Worm (Caenorhabditis elegans): Measurements from ENCODE around the gene unc-103.

The unc-103 gene

DNA sequence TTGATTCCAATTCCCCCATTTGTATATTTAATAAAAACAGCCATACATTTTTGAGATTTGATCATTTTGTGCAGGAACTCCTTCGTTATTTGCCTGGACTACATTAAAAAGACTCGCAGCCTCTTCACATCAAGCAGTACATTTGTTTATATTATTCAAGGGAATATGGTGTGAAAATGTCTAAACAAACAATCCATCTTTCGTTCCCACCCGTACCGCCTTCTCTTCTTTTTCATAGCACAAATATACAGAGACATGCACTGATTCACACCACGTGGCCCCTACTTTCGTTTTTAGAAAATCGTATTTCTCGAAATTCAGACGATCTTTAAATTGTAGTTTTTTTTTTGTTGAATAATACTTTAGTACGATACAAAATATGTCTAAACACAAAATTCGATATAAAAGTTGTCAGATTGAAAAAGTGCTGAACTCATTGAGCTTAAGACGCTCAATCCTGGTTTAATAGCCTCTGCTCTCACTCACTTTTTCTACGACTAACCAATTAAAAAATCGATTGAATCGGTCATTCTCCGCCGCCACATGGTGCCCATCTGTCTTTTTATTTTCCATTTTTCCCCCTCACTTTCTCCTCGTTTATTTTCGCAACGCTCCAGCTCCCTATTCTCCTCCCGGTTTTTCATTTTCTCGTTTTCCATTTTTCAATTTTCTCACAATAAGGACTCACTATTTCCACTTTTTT is 80.3 kb downstream of the unc-103 start (continued):
- TF ChIP-seq cey-2 (tag; optimal IDR thresholded peaks at IDR 0.05; ENCODE audit: borderline replicate concordance, insufficient read depth): no peak
- TF ChIP-seq spr-1 (tag; optimal IDR thresholded peaks at IDR 0.05): peak; percentile 48
- TF ChIP-seq ceh-62 (tag; optimal IDR thresholded peaks at IDR 0.05): no peak
- TF ChIP-seq dve-1 (tag; optimal IDR thresholded peaks at IDR 0.05; ENCODE audit: insufficient read depth): peak; percentile 88
- TF ChIP-seq nhr-6 (tag; optimal IDR thresholded peaks at IDR 0.05): peak; percentile 34
- peak; percentile 66; the same call in 1 of the 2 replicates for TF ChIP-seq Y105C5A.15 (GFP tag; IDR thresholded peaks at IDR 0.05)
- no peak for TF ChIP-seq nhr-11 (tag; optimal IDR thresholded peaks at IDR 0.05)

DNA sequence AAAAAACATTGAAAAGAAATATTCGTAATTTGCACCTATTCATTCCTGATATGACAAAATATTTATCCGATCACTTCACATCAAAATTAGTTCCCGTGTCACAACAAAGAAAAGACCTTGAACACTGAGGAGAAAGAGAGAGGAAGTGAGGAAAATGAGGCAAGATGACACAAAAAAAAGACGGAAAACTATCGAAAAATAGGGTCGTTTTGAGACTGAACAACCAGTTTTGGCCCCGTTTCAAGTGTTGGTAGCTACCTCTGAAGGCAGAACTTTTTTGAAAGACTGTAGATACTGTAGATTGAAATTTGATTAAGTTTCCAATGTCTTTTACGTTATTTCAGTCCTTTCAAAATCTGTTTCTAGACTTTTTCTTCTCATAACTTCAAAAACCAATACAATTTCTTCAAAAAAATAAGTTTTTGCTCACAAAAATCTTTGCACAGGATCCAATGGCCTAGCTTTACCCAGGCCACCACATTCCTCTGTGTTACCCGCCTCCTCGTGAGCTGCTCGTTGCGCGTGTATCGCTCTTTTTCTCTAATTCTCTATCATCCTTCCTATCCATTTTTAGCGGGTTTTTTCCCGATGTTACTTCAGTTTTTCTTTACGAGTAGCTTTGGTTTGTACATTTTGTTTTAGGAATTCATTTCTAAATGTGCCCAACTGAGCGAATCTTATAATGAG is 81.3 kb downstream of the unc-103 start:
- no peak for TF ChIP-seq F44E2.7 (GFP tag; IDR thresholded peaks at IDR 0.05)
- TF ChIP-seq dpl-1 (GFP tag; optimal IDR thresholded peaks at IDR 0.05): peak; percentile 42
- no peak for TF ChIP-seq nhr-237 (tag; optimal IDR thresholded peaks at IDR 0.05)
- peak; percentile 38 for TF ChIP-seq mxl-3 (GFP tag; optimal IDR thresholded peaks at IDR 0.05)
- no peak for TF ChIP-seq lin-15B (tag; optimal IDR thresholded peaks at IDR 0.05)
- TF ChIP-seq fkh-10 (GFP tag; optimal IDR thresholded peaks at IDR 0.05): peak; percentile 12
- peak; percentile 45 for TF ChIP-seq rbr-2 (tag; optimal IDR thresholded peaks at IDR 0.05)
- TF ChIP-seq dmd-6 (GFP tag; IDR thresholded peaks at IDR 0.05): 0 out of 2 replicates have a peak, but pooled peaks have one; percentile 9
- TF ChIP-seq hlh-11 (tag; optimal IDR thresholded peaks at IDR 0.05): peak; percentile 25
- no peak for TF ChIP-seq ZK546.5 (tag; optimal IDR thresholded peaks at IDR 0.05)
- no peak for TF ChIP-seq lim-7 (GFP tag; IDR thresholded peaks at IDR 0.05)
- TF ChIP-seq tag-97 (GFP tag; IDR thresholded peaks at IDR 0.05): no peak
- TF ChIP-seq set-16 (GFP tag; IDR thresholded peaks at IDR 0.05): no peak
- no peak for TF ChIP-seq F10B5.3 (tag; optimal IDR thresholded peaks at IDR 0.05)
- peak; percentile 45 for TF ChIP-seq unc-130 (GFP tag; optimal IDR thresholded peaks at IDR 0.05)
- no peak for TF ChIP-seq ctbp-1 (GFP tag; IDR thresholded peaks at IDR 0.05)
- peak; percentile 30; the same call in 1 of the 2 replicates for TF ChIP-seq lin-38 (GFP tag; IDR thresholded peaks at IDR 0.05)
- TF ChIP-seq nhr-102 (tag; optimal IDR thresholded peaks at IDR 0.05): no peak
- TF ChIP-seq zip-2 (tag; optimal IDR thresholded peaks at IDR 0.05): no peak
- TF ChIP-seq fos-1 (tag; optimal IDR thresholded peaks at IDR 0.05): no peak
- no peak for TF ChIP-seq ces-1 (GFP tag; optimal IDR thresholded peaks at IDR 0.05)
- TF ChIP-seq nhr-41 (GFP tag; IDR thresholded peaks at IDR 0.05): no peak
- TF ChIP-seq F26F4.8 (GFP tag; conservative IDR thresholded peaks at IDR 0.05): no peak
- peak; percentile 86 for TF ChIP-seq mes-2 (tag; optimal IDR thresholded peaks at IDR 0.05; ENCODE audit: poor library complexity, severe bottlenecking)
- TF ChIP-seq unc-39 (tag; optimal IDR thresholded peaks at IDR 0.05): no peak
- TF ChIP-seq Y48G9A.11 (GFP tag; IDR thresholded peaks at IDR 0.05): peak; percentile 52; the same call in 1 of the 2 replicates
- TF ChIP-seq nhr-25 (tag; optimal IDR thresholded peaks at IDR 0.05; ENCODE audit: borderline replicate concordance, insufficient read depth): no peak
- peak in 1 of 2 experiments; percentile 67 for TF ChIP-seq hif-1 (tag; optimal IDR thresholded peaks at IDR 0.05)
- peak; percentile 45 for TF ChIP-seq nhr-6 (tag; optimal IDR thresholded peaks at IDR 0.05)
- peak; percentile 68 for TF ChIP-seq hmg-1.1 (GFP tag; IDR thresholded peaks at IDR 0.05)
- TF ChIP-seq aha-1 (tag): peak; percentile 87
- TF ChIP-seq attf-4 (tag; optimal IDR thresholded peaks at IDR 0.05): no peak
- TF ChIP-seq pha-4 (GFP tag; IDR thresholded peaks at IDR 0.05): no peak
- TF ChIP-seq pha-4 (tag; optimal IDR thresholded peaks at IDR 0.05): no peak
- TF ChIP-seq mep-1 (tag; optimal IDR thresholded peaks at IDR 0.05): peak; percentile 65
- no peak for TF ChIP-seq daf-16 (GFP tag; optimal IDR thresholded peaks at IDR 0.05)
- no peak for TF ChIP-seq daf-16 (tag; optimal IDR thresholded peaks at IDR 0.05)
- peak; percentile 80 to 91 for TF ChIP-seq mdl-1 (tag; optimal IDR thresholded peaks at IDR 0.05)
- no peak for TF ChIP-seq lir-3 (tag; optimal IDR thresholded peaks at IDR 0.05)
- TF ChIP-seq dmd-9 (GFP tag; IDR thresholded peaks at IDR 0.05): no peak
- no peak for TF ChIP-seq nhr-10 (tag; optimal IDR thresholded peaks at IDR 0.05)

All from whole organism, L4 larva.